Worm (Caenorhabditis elegans): ENCODE results near the gene hst-6.

hst-6 gene

DNA sequence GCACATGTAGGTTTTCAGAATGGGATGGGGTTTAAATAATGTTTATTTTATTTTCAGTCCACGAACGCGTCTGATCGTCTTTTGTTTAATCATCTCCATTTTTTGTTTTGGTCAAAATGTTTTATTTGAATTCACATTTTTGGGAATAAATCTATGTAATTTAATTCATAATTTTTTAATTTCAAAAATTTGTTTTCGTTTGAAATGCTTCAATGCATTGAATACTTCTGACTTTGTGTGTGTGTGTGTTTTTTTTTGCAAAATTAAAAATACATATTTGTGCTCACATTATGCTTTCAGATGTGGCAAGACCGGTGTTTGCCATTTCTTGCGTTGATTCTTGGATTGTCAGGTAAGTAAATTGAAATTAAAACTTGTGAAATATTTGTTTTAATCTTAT, 20.5 kb upstream of the hst-6 start, which contains the start of gene nspg-13:
Gene nspg-13 (plus strand): TSS at position 301 of the 400 bp plus-strand sequence.
- TF ChIP-seq tbx-37 (GFP tag; conservative IDR thresholded peaks at IDR 0.05): no peak
- no peak for TF ChIP-seq hnd-1 (tag; optimal IDR thresholded peaks at IDR 0.05)
- TF ChIP-seq ceh-36 (tag; optimal IDR thresholded peaks at IDR 0.05): no peak
- no peak for TF ChIP-seq ets-7 (tag; optimal IDR thresholded peaks at IDR 0.05)
- TF ChIP-seq hmg-4 (GFP tag; optimal IDR thresholded peaks at IDR 0.05): no peak
- TF ChIP-seq hmbx-1 (tag; optimal IDR thresholded peaks at IDR 0.05): no peak
- no peak for TF ChIP-seq flt-1 (GFP tag; IDR thresholded peaks at IDR 0.05)
- no peak for TF ChIP-seq F13C5.2 (tag; optimal IDR thresholded peaks at IDR 0.05)
- no peak for TF ChIP-seq pes-1 (GFP tag; IDR thresholded peaks at IDR 0.05)
- TF ChIP-seq B0310.2 (tag; optimal IDR thresholded peaks at IDR 0.05): no peak
- TF ChIP-seq tra-4 (tag; optimal IDR thresholded peaks at IDR 0.05): no peak
- TF ChIP-seq ceh-13 (GFP tag; optimal IDR thresholded peaks at IDR 0.05): no peak
- no peak for TF ChIP-seq aly-1 (tag; optimal IDR thresholded peaks at IDR 0.05)
- TF ChIP-seq ama-1 (optimal IDR thresholded peaks at IDR 0.05): no peak
- no peak for TF ChIP-seq scrt-1 (GFP tag; IDR thresholded peaks at IDR 0.05)
- no peak for TF ChIP-seq sea-1 (GFP tag; conservative IDR thresholded peaks at IDR 0.05)
- TF ChIP-seq tbx-11 (GFP tag; IDR thresholded peaks at IDR 0.05): no peak

DNA sequence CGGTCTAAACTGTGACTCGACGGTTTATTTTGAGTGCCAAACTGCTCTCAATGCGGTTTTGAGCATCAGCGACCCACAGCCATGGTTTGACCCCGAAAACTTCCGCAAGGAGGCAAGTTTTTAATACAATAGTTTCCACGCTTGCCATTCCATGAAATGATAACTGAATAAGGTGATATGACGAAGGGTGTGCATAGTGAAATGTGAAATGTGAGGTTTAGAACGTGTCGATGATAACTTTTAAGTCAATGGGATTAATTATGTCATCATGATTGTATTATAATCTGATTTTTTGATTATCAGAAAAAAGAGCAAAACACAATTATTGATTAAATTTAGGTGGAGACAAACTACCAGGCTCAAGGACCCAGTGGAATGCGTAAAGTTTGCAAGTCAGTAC, 20.0 kb upstream of the hst-6 start:
- TF ChIP-seq F13C5.2 (tag; optimal IDR thresholded peaks at IDR 0.05): no peak
- TF ChIP-seq tbx-11 (GFP tag; IDR thresholded peaks at IDR 0.05): no peak
- no peak for TF ChIP-seq flt-1 (GFP tag; IDR thresholded peaks at IDR 0.05)
- no peak for TF ChIP-seq hmg-4 (GFP tag; optimal IDR thresholded peaks at IDR 0.05)
- no peak for TF ChIP-seq scrt-1 (GFP tag; IDR thresholded peaks at IDR 0.05)
- no peak for TF ChIP-seq aly-1 (tag; optimal IDR thresholded peaks at IDR 0.05)
- no peak for TF ChIP-seq sea-1 (GFP tag; conservative IDR thresholded peaks at IDR 0.05)
- TF ChIP-seq tbx-37 (GFP tag; conservative IDR thresholded peaks at IDR 0.05): no peak
- TF ChIP-seq ceh-36 (tag; optimal IDR thresholded peaks at IDR 0.05): no peak
- TF ChIP-seq hmbx-1 (tag; optimal IDR thresholded peaks at IDR 0.05): no peak
- no peak for TF ChIP-seq hnd-1 (tag; optimal IDR thresholded peaks at IDR 0.05)

DNA sequence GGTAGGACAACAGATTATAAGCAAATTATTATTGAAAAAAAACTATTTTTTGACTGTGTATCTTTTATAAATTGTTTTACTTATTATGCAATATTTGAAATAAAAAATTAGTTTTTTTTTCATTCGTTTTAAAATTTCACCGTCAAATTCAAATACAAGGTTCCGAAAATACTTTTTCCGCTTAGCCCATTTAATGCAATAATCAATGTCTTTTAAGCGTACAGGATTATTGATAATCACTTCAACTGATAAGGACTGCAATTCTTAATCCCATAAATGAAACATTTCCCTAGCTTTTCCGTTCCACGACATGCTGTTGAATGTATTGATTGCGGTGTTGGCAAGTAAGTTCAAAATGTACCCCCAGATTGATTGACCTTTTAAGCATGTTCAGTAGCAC, 18.4 kb upstream of the hst-6 start, which contains the start of gene nspg-12:
Gene nspg-12 (plus strand): TSS at position 301 of the 400 bp plus-strand sequence.
- no peak for TF ChIP-seq tbx-11 (GFP tag; IDR thresholded peaks at IDR 0.05)
- no peak for TF ChIP-seq hmg-4 (GFP tag; optimal IDR thresholded peaks at IDR 0.05)
- TF ChIP-seq tra-4 (tag; optimal IDR thresholded peaks at IDR 0.05): no peak
- TF ChIP-seq scrt-1 (GFP tag; IDR thresholded peaks at IDR 0.05): no peak
- no peak for TF ChIP-seq hmbx-1 (tag; optimal IDR thresholded peaks at IDR 0.05)
- no peak for TF ChIP-seq ets-7 (tag; optimal IDR thresholded peaks at IDR 0.05)
- no peak for TF ChIP-seq sea-1 (GFP tag; conservative IDR thresholded peaks at IDR 0.05)
- TF ChIP-seq ceh-13 (GFP tag; optimal IDR thresholded peaks at IDR 0.05): no peak
- no peak for TF ChIP-seq pes-1 (GFP tag; IDR thresholded peaks at IDR 0.05)
- no peak for TF ChIP-seq ama-1 (optimal IDR thresholded peaks at IDR 0.05)
- TF ChIP-seq aly-1 (tag; optimal IDR thresholded peaks at IDR 0.05): no peak
- no peak for TF ChIP-seq ceh-36 (tag; optimal IDR thresholded peaks at IDR 0.05)
- no peak for TF ChIP-seq F13C5.2 (tag; optimal IDR thresholded peaks at IDR 0.05)
- no peak for TF ChIP-seq flt-1 (GFP tag; IDR thresholded peaks at IDR 0.05)
- no peak for TF ChIP-seq tbx-37 (GFP tag; conservative IDR thresholded peaks at IDR 0.05)
- no peak for TF ChIP-seq hnd-1 (tag; optimal IDR thresholded peaks at IDR 0.05)

DNA sequence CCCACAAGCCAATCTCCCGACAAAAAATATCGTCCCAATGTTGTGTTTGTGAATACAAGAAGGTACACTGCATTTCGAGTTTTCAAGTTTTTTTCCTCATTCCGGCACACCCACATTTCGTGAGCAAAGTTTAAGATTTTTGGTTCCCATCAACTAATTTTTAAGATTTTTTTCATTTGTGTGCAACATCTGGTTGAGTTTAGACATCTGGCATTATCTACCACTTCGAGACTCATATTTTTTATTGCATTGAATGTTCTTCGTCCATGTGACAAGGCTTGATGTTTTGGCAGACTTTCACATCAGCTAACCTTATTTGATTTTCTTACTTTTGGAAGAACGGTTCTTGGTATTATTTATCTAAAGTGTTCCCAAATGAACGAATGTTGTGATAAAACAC, 15.0 kb upstream of the hst-6 start:
- TF ChIP-seq ets-7 (tag; optimal IDR thresholded peaks at IDR 0.05) (no peak), flt-1 (GFP tag; IDR thresholded peaks at IDR 0.05) (no peak), pes-1 (GFP tag; IDR thresholded peaks at IDR 0.05) (no peak), tra-4 (tag; optimal IDR thresholded peaks at IDR 0.05) (no peak), sea-1 (GFP tag; conservative IDR thresholded peaks at IDR 0.05) (no peak), ceh-13 (GFP tag; optimal IDR thresholded peaks at IDR 0.05) (no peak), tbx-37 (GFP tag; conservative IDR thresholded peaks at IDR 0.05) (no peak), F13C5.2 (tag; optimal IDR thresholded peaks at IDR 0.05) (no peak), hnd-1 (tag; optimal IDR thresholded peaks at IDR 0.05) (no peak), tbx-11 (GFP tag; IDR thresholded peaks at IDR 0.05) (no peak), hmbx-1 (tag; optimal IDR thresholded peaks at IDR 0.05) (no peak), scrt-1 (GFP tag; IDR thresholded peaks at IDR 0.05) (no peak)

DNA sequence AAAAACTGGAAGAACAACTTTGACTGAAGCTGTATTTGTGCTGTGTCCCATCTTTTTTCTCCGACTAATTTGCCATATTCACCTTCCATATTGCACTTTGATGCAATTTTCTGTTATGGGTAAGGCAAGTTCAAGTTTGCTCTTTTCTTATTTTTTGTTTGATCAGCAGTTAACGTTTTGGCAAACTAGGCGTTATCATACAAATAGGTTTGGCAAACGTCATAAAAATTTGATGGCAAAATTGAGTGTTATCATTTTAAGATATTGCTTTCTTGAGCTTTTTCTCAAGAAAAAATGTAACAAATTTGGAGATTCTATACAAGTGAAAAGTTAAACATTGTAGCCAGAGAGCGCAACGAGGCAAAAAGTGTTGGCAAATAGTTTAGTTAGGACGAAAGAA, 13.3 kb upstream of the hst-6 start:
- TF ChIP-seq aly-1 (tag; optimal IDR thresholded peaks at IDR 0.05): no peak
- TF ChIP-seq F13C5.2 (tag; optimal IDR thresholded peaks at IDR 0.05): no peak
- TF ChIP-seq B0310.2 (tag; optimal IDR thresholded peaks at IDR 0.05): no peak
- no peak for TF ChIP-seq ceh-13 (GFP tag; optimal IDR thresholded peaks at IDR 0.05)
- no peak for TF ChIP-seq tbx-37 (GFP tag; conservative IDR thresholded peaks at IDR 0.05)
- no peak for TF ChIP-seq scrt-1 (GFP tag; IDR thresholded peaks at IDR 0.05)
- no peak for TF ChIP-seq pes-1 (GFP tag; IDR thresholded peaks at IDR 0.05)
- TF ChIP-seq ama-1 (optimal IDR thresholded peaks at IDR 0.05): no peak
- no peak for TF ChIP-seq hmbx-1 (tag; optimal IDR thresholded peaks at IDR 0.05)
- TF ChIP-seq hmg-4 (GFP tag; optimal IDR thresholded peaks at IDR 0.05): no peak
- TF ChIP-seq hnd-1 (tag; optimal IDR thresholded peaks at IDR 0.05): no peak
- no peak for TF ChIP-seq ceh-36 (tag; optimal IDR thresholded peaks at IDR 0.05)
- no peak for TF ChIP-seq ets-7 (tag; optimal IDR thresholded peaks at IDR 0.05)
- TF ChIP-seq flt-1 (GFP tag; IDR thresholded peaks at IDR 0.05): no peak

DNA sequence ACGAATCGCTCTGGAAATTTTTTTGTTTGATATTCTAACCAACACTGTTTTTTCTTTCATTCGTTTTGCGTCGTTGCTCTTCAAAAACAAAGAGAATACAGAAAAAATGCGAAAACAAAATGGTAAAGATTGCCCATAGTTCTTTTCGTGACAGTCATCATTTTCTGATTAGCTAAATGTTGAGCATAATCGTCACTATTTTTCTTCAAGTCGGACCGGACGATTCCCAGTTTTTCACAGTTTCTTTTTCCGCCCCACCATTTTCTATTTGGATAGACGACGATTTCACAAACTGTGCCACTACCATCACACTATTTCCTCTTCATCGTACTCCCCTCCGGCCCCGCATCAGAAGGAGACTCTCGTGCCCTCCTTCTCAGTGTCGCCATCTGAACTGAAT, 11.8 kb upstream of the hst-6 start:
- TF ChIP-seq tra-4 (tag; optimal IDR thresholded peaks at IDR 0.05): no peak
- TF ChIP-seq hnd-1 (tag; optimal IDR thresholded peaks at IDR 0.05): no peak
- no peak for TF ChIP-seq ets-7 (tag; optimal IDR thresholded peaks at IDR 0.05)
- no peak for TF ChIP-seq flt-1 (GFP tag; IDR thresholded peaks at IDR 0.05)
- no peak for TF ChIP-seq aly-1 (tag; optimal IDR thresholded peaks at IDR 0.05)
- no peak for TF ChIP-seq scrt-1 (GFP tag; IDR thresholded peaks at IDR 0.05)
- no peak for TF ChIP-seq ama-1 (optimal IDR thresholded peaks at IDR 0.05)

DNA sequence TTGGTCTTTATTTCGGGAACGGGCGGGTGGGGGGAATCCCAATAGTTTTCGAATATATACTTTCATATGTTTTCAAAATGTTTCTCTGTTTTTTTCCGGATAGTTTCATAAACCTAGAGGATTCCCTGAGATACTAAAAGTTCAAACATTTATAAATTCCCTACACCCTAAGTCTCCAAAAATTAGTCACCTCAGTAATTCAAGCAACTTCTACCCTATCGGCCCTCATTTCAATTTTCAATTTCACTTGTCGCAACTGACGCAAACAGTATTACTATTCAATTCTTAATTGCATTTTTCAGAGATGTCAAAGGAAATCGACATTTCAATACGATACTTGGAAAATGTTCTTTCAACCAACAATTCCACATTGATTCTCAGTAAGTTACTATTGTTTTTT, 11.3 kb upstream of the hst-6 start, which contains the start of gene Y34B4A.4:
Gene Y34B4A.4 (plus strand): TSS at position 301 of the 400 bp plus-strand sequence.
- TF ChIP-seq B0310.2 (tag; optimal IDR thresholded peaks at IDR 0.05): no peak
- TF ChIP-seq tbx-11 (GFP tag; IDR thresholded peaks at IDR 0.05): no peak
- no peak for TF ChIP-seq pes-1 (GFP tag; IDR thresholded peaks at IDR 0.05)
- no peak for TF ChIP-seq flt-1 (GFP tag; IDR thresholded peaks at IDR 0.05)
- no peak for TF ChIP-seq scrt-1 (GFP tag; IDR thresholded peaks at IDR 0.05)
- no peak for TF ChIP-seq hnd-1 (tag; optimal IDR thresholded peaks at IDR 0.05)
- TF ChIP-seq ceh-36 (tag; optimal IDR thresholded peaks at IDR 0.05): no peak
- TF ChIP-seq hmbx-1 (tag; optimal IDR thresholded peaks at IDR 0.05): no peak
- TF ChIP-seq aly-1 (tag; optimal IDR thresholded peaks at IDR 0.05): no peak

All from whole organism, early embryonic.